Worm (Caenorhabditis elegans) whole organism, young adult: ENCODE results near the gene C17H11.1.

Experiments
- B0035.1 ChIP-seq: sonication (generic microtip); optimal IDR thresholded peaks from 2 replicates; lab custom pipeline; 2016; ENCODE audit warnings: missing genetic modification characterization, mild to moderate bottlenecking, missing compliant biosample characterization, missing genotype, missing genetic modification reagents
- F22D6.2 ChIP-seq: sonication (generic microtip); optimal IDR thresholded peaks from 2 replicates; lab custom pipeline; 2016; ENCODE audit warnings: mild to moderate bottlenecking, missing genetic modification characterization, missing compliant biosample characterization
- F39B2.1 ChIP-seq: fragments of 200-800 bp; sonication (Bioruptor generic); IDR thresholded peaks from 2 replicates; pipeline ENCODE4 v1.3.6; 2022; ENCODE audit warnings: missing genetic modification reagents, missing genetic modification characterization, missing compliant biosample characterization
- Y67H2A.10 ChIP-seq: fragments of 200-800 bp; sonication (Bioruptor generic); conservative IDR thresholded peaks from 2 replicates; pipeline ENCODE4 v1.3.6; 2022; ENCODE audit warnings: missing genetic modification reagents, missing genetic modification characterization, missing compliant biosample characterization
- ZK185.1 ChIP-seq: sonication (generic microtip); optimal IDR thresholded peaks from 2 replicates; lab custom pipeline; 2016; ENCODE audit warnings: mild to moderate bottlenecking, missing genetic modification characterization, missing compliant biosample characterization; ENCODE audit not compliant: poor library complexity, severe bottlenecking
- akir-1 ChIP-seq: fragments of 200-800 bp; sonication (Bioruptor generic); optimal IDR thresholded peaks from 2 replicates; lab custom pipeline; 2018; ENCODE audit warnings: mild to moderate bottlenecking, missing genetic modification characterization, moderate library complexity, missing compliant biosample characterization
- ama-1 ChIP-seq, 3 experiments: fragments of 150-350 bp in 1 of 3; sonication (generic microtip) in 2 of 3; optimal IDR thresholded peaks; 2 replicates each; lab custom pipeline; 2014 to 2018; ENCODE audit warnings: missing biosample characterization in 2 of 3, missing genetic modification characterization in 2 of 3, missing genetic modification reagents in 2 of 3
- aptf-3 ChIP-seq: fragments of 200-800 bp; sonication (Bioruptor generic); IDR thresholded peaks from 2 replicates; pipeline ENCODE4 v1.3.6; 2022; ENCODE audit warnings: missing genetic modification characterization, missing compliant biosample characterization
- athp-1 ChIP-seq: sonication (generic microtip); optimal IDR thresholded peaks from 2 replicates; lab custom pipeline; 2017; ENCODE audit warnings: mild to moderate bottlenecking, missing genetic modification characterization, missing compliant biosample characterization
- attf-3 ChIP-seq: fragments of 200-800 bp; sonication (Bioruptor generic); conservative IDR thresholded peaks from 2 replicates; pipeline ENCODE4 v1.3.6; 2022; ENCODE audit warnings: missing genetic modification reagents, missing genetic modification characterization, missing compliant biosample characterization
- attf-5 ChIP-seq: fragments of 200-800 bp; sonication (Bioruptor generic); optimal IDR thresholded peaks from 2 replicates; lab custom pipeline; 2018; ENCODE audit warnings: mild to moderate bottlenecking, missing genetic modification characterization, missing compliant biosample characterization
- ccch-3 ChIP-seq: fragments of 200-800 bp; sonication (Bioruptor generic); optimal IDR thresholded peaks from 2 replicates; lab custom pipeline; 2018; ENCODE audit warnings: mild to moderate bottlenecking, missing genetic modification characterization, missing compliant biosample characterization
- cebp-1 ChIP-seq, 2 experiments: fragments of 200-800 bp in 1 of 2; sonication (Bioruptor generic) in 1 of 2; sonication (generic microtip) in 1 of 2; IDR thresholded peaks in 1 of 2; optimal IDR thresholded peaks in 1 of 2; 2 replicates each; pipeline versions ENCODE4 v1.3.6 to Lab custom; 2017 to 2022; ENCODE audit warnings: missing compliant biosample characterization in 2 of 2, missing genetic modification characterization in 2 of 2, mild to moderate bottlenecking in 1 of 2, missing genetic modification reagents in 1 of 2, moderate library complexity in 1 of 2
- ceh-100 ChIP-seq: fragments of 200-800 bp; sonication (Bioruptor generic); IDR thresholded peaks from 2 replicates; pipeline ENCODE4 v1.3.6; 2022; ENCODE audit warnings: missing genetic modification reagents, missing genetic modification characterization, missing compliant biosample characterization
- ceh-91 ChIP-seq: fragments of 200-800 bp; sonication (Bioruptor generic); IDR thresholded peaks from 2 replicates; pipeline ENCODE4 v1.3.6; 2022; ENCODE audit warnings: missing genetic modification reagents, missing genetic modification characterization, missing compliant biosample characterization
- die-1 ChIP-seq: sonication (generic microtip); optimal IDR thresholded peaks from 2 replicates; lab custom pipeline; 2016; ENCODE audit warnings: missing genotype, mild to moderate bottlenecking, missing genetic modification characterization, missing compliant biosample characterization
- dox-1 ChIP-seq: fragments of 200-800 bp; sonication (Bioruptor generic); IDR thresholded peaks from 2 replicates; pipeline ENCODE4 v1.3.6; 2022; ENCODE audit warnings: missing genetic modification reagents, missing genetic modification characterization, missing compliant biosample characterization
- ets-4 ChIP-seq: fragments of 200-800 bp; sonication (Bioruptor generic); optimal IDR thresholded peaks from 2 replicates; lab custom pipeline; 2018; ENCODE audit warnings: mild to moderate bottlenecking, missing genetic modification characterization, missing compliant biosample characterization
- him-1 ChIP-seq: sonication (generic microtip); optimal IDR thresholded peaks from 2 replicates; lab custom pipeline; 2016; ENCODE audit warnings: missing genotype, missing genetic modification reagents, missing genetic modification characterization, missing compliant biosample characterization
- hmg-20 ChIP-seq: fragments of 200-800 bp; sonication (Bioruptor generic); IDR thresholded peaks from 2 replicates; pipeline ENCODE4 v1.3.6; 2022; ENCODE audit warnings: missing genetic modification reagents, missing genetic modification characterization, missing compliant biosample characterization
- hrde-1 ChIP-seq: sonication (generic microtip); optimal IDR thresholded peaks from 2 replicates; lab custom pipeline; 2016; ENCODE audit warnings: missing genetic modification characterization, mild to moderate bottlenecking, missing compliant biosample characterization, moderate library complexity, missing genotype, missing genetic modification reagents, borderline replicate concordance
- lag-1 ChIP-seq: fragments of 200-800 bp; sonication (Bioruptor generic); IDR thresholded peaks from 2 replicates; pipeline ENCODE4 v1.3.6; 2022; ENCODE audit warnings: missing genetic modification reagents, missing genetic modification characterization, missing compliant biosample characterization
- let-526 ChIP-seq: fragments of 200-800 bp; sonication (Bioruptor generic); IDR thresholded peaks from 2 replicates; pipeline ENCODE4 v1.3.6; 2022; ENCODE audit warnings: missing genetic modification reagents, missing genetic modification characterization, missing compliant biosample characterization
- lin-35 ChIP-seq, 3 experiments: fragments of 150-350 bp in 2 of 3; sonication (generic microtip) in 1 of 3; optimal IDR thresholded peaks; 2 replicates each; lab custom pipeline; 2014 to 2018; ENCODE audit warnings: missing biosample characterization in 3 of 3, missing genetic modification characterization in 3 of 3, missing genetic modification reagents in 3 of 3
- lin-40 ChIP-seq: sonication (generic microtip); optimal IDR thresholded peaks from 2 replicates; lab custom pipeline; 2016; ENCODE audit warnings: missing genetic modification characterization, mild to moderate bottlenecking, missing compliant biosample characterization, missing genotype, missing genetic modification reagents
- lin-54 ChIP-seq: fragments of 200-800 bp; sonication (Bioruptor generic); optimal IDR thresholded peaks from 2 replicates; lab custom pipeline; 2018; ENCODE audit warnings: mild to moderate bottlenecking, missing genetic modification characterization, missing compliant biosample characterization
- lir-1 ChIP-seq: fragments of 200-800 bp; sonication (Bioruptor generic); conservative IDR thresholded peaks from 2 replicates; pipeline ENCODE4 v1.3.6; 2022; ENCODE audit warnings: missing genetic modification reagents, missing genetic modification characterization, missing compliant biosample characterization
- lsl-1 ChIP-seq: fragments of 200-800 bp; sonication (Bioruptor generic); optimal IDR thresholded peaks from 2 replicates; lab custom pipeline; 2018; ENCODE audit warnings: mild to moderate bottlenecking, missing genetic modification characterization, moderate library complexity, missing compliant biosample characterization
- madf-3 ChIP-seq: fragments of 200-800 bp; sonication (Bioruptor generic); IDR thresholded peaks from 2 replicates; pipeline ENCODE4 v1.3.6; 2022; ENCODE audit warnings: missing genetic modification reagents, missing genetic modification characterization, missing compliant biosample characterization
- madf-6 ChIP-seq: fragments of 200-800 bp; sonication (Bioruptor generic); IDR thresholded peaks from 2 replicates; pipeline ENCODE4 v1.3.6; 2022; ENCODE audit warnings: missing genetic modification reagents, missing genetic modification characterization, missing compliant biosample characterization
- mes-4 ChIP-seq: sonication (generic microtip); optimal IDR thresholded peaks from 2 replicates; lab custom pipeline; 2016; ENCODE audit warnings: missing genotype, missing genetic modification characterization, missing compliant biosample characterization
- nfya-2 ChIP-seq: fragments of 200-800 bp; sonication (Bioruptor generic); IDR thresholded peaks from 2 replicates; pipeline ENCODE4 v1.3.6; 2022; ENCODE audit warnings: missing genetic modification reagents, missing genetic modification characterization, missing compliant biosample characterization
- nhr-120 ChIP-seq: fragments of 200-800 bp; sonication (Bioruptor generic); IDR thresholded peaks from 2 replicates; pipeline ENCODE4 v1.3.6; 2022; ENCODE audit warnings: missing genetic modification characterization, missing compliant biosample characterization
- nhr-179 ChIP-seq: sonication (generic microtip); optimal IDR thresholded peaks from 2 replicates; lab custom pipeline; 2016; ENCODE audit warnings: mild to moderate bottlenecking, missing genetic modification characterization, missing compliant biosample characterization
- nhr-80 ChIP-seq: sonication (generic microtip); optimal IDR thresholded peaks from 2 replicates; lab custom pipeline; 2016; ENCODE audit warnings: missing genetic modification characterization, missing compliant biosample characterization
- rec-8 ChIP-seq, 2 experiments: sonication (generic microtip); optimal IDR thresholded peaks; 2 replicates each; lab custom pipeline; 2016; ENCODE audit warnings: mild to moderate bottlenecking in 2 of 2, missing genetic modification characterization in 2 of 2, missing genetic modification reagents in 2 of 2, missing genotype in 2 of 2, missing biosample characterization in 1 of 2, missing compliant biosample characterization in 1 of 2, moderate library complexity in 1 of 2
- repo-1 ChIP-seq: sonication (generic microtip); optimal IDR thresholded peaks from 2 replicates; lab custom pipeline; 2017; ENCODE audit warnings: mild to moderate bottlenecking, missing genetic modification characterization, missing compliant biosample characterization
- rpc-1 ChIP-seq, 2 experiments: fragments of 150-350 bp in 1 of 2; sonication (generic microtip) in 1 of 2; optimal IDR thresholded peaks; 2 replicates each; lab custom pipeline; 2014 to 2018; ENCODE audit warnings: missing biosample characterization in 1 of 2, missing genetic modification characterization in 1 of 2, missing genetic modification reagents in 1 of 2, missing genotype in 1 of 2
- snpc-1.1 ChIP-seq: sonication (generic microtip); optimal IDR thresholded peaks from 2 replicates; lab custom pipeline; 2017; ENCODE audit warnings: missing genetic modification characterization, mild to moderate bottlenecking, missing compliant biosample characterization, antibody characterized with exemption, moderate library complexity, missing genotype, missing genetic modification reagents; ENCODE audit not compliant: insufficient read depth
- snpc-1.3 ChIP-seq: sonication (generic microtip); optimal IDR thresholded peaks from 2 replicates; lab custom pipeline; 2017; ENCODE audit warnings: missing genetic modification characterization, mild to moderate bottlenecking, missing compliant biosample characterization, antibody characterized with exemption, moderate library complexity, missing genotype, missing genetic modification reagents; ENCODE audit not compliant: insufficient read depth
- unc-130 ChIP-seq: sonication (generic microtip); optimal IDR thresholded peaks from 2 replicates; lab custom pipeline; 2016; ENCODE audit warnings: missing genetic modification reagents, missing genetic modification characterization, missing compliant biosample characterization
- xnd-1 ChIP-seq: sonication (generic microtip); optimal IDR thresholded peaks from 2 replicates; lab custom pipeline; 2016; ENCODE audit warnings: missing genotype, missing genetic modification reagents, missing genetic modification characterization, missing compliant biosample characterization
- zfh-2 ChIP-seq: fragments of 200-800 bp; sonication (Bioruptor generic); conservative IDR thresholded peaks from 2 replicates; pipeline ENCODE4 v1.3.6; 2022; ENCODE audit warnings: missing genetic modification reagents, missing genetic modification characterization, missing compliant biosample characterization
- ztf-22 ChIP-seq: fragments of 200-800 bp; sonication (Bioruptor generic); optimal IDR thresholded peaks from 2 replicates; lab custom pipeline; 2018; ENCODE audit warnings: mild to moderate bottlenecking, missing genetic modification characterization, moderate library complexity, missing compliant biosample characterization
- ztf-25 ChIP-seq: fragments of 200-800 bp; sonication (Bioruptor generic); IDR thresholded peaks from 2 replicates; pipeline ENCODE4 v1.3.6; 2022; ENCODE audit warnings: missing genetic modification reagents, missing genetic modification characterization, missing compliant biosample characterization
- ztf-26 ChIP-seq: sonication (generic microtip); optimal IDR thresholded peaks from 2 replicates; lab custom pipeline; 2017; ENCODE audit warnings: missing genetic modification characterization, missing compliant biosample characterization

C17H11.1 gene

DNA sequence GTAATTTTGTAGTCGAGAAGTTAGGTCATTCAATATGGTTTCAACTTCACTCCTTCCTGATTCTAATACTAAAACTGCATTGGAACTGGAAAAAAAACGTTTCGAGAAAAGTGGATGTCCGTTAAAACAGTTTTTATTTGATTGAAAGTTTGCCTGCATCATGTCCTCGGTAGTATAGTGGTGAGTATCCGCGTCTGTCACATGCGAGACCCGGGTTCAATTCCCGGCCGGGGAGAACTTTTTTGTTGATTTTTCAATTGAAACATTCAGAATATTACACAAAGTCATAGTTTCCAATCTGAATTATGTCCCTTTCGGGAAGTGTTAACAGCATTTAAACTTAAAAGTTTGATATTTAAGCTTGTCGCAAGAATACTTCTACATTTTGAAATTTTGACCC, 24.7 kb upstream of the C17H11.1 start (continued):
- TF ChIP-seq lir-1: no peak
- no peak for TF ChIP-seq cebp-1 (GFP tag; IDR thresholded peaks at IDR 0.05; lab: Robert Waterston, UW)
- no peak for TF ChIP-seq cebp-1 (tag; optimal IDR thresholded peaks at IDR 0.05; lab: Kevin White, UChicago)
- TF ChIP-seq nfya-2: no peak
- peak; percentile 68 for TF ChIP-seq rpc-1 (optimal IDR thresholded peaks at IDR 0.05; lab: Kevin White, UChicago)
- peak; percentile 83 for TF ChIP-seq rpc-1 (tag; optimal IDR thresholded peaks at IDR 0.05; lab: Kevin White, UChicago)
- TF ChIP-seq athp-1 (tag; lab: Kevin White, UChicago): no peak
- no peak for TF ChIP-seq mes-4 (tag; lab: Kevin White, UChicago)
- TF ChIP-seq lin-54 (GFP tag; lab: Kevin White, UChicago): no peak
- TF ChIP-seq F39B2.1 (GFP tag; lab: Robert Waterston, UW): no peak
- TF ChIP-seq B0035.1 (tag; lab: Kevin White, UChicago): peak; percentile 23
- TF ChIP-seq nhr-179 (tag; lab: Kevin White, UChicago): no peak
- no peak for TF ChIP-seq repo-1 (tag; lab: Kevin White, UChicago)
- TF ChIP-seq ets-4 (GFP tag; lab: Kevin White, UChicago): no peak
- TF ChIP-seq Y67H2A.10 (GFP tag; lab: Robert Waterston, UW): no peak
- no peak for TF ChIP-seq aptf-3 (GFP tag; lab: Robert Waterston, UW)
- TF ChIP-seq xnd-1 (tag; lab: Kevin White, UChicago): no peak
- no peak for TF ChIP-seq F22D6.2
- TF ChIP-seq let-526 (GFP tag; lab: Robert Waterston, UW): no peak
- no peak for TF ChIP-seq snpc-1.1
- no peak for TF ChIP-seq lag-1 (GFP tag; lab: Robert Waterston, UW)
- no peak for TF ChIP-seq akir-1 (GFP tag; lab: Kevin White, UChicago)
- TF ChIP-seq ztf-25 (GFP tag; lab: Robert Waterston, UW): peak; percentile 39; the same call in 1 of the 2 replicates
- no peak for TF ChIP-seq ccch-3 (GFP tag; lab: Kevin White, UChicago)
- TF ChIP-seq unc-130 (GFP tag; lab: Kevin White, UChicago): no peak
- no peak for TF ChIP-seq hrde-1 (tag; lab: Kevin White, UChicago)
- TF ChIP-seq ama-1 (optimal IDR thresholded peaks at IDR 0.05; lab: Kevin White, UChicago): no peak
- TF ChIP-seq ama-1 (GFP tag; optimal IDR thresholded peaks at IDR 0.05; lab: Kevin White, UChicago): peak in 1 of 2 experiments; percentile 56
- TF ChIP-seq rec-8 (tag; optimal IDR thresholded peaks at IDR 0.05; lab: Kevin White, UChicago): peak in 1 of 2 experiments; percentile 33
- TF ChIP-seq hmg-20 (GFP tag; lab: Robert Waterston, UW): no peak
- TF ChIP-seq ZK185.1 (tag; lab: Kevin White, UChicago): no peak
- TF ChIP-seq ceh-100 (GFP tag; lab: Robert Waterston, UW): no peak
- no peak for TF ChIP-seq ceh-91 (GFP tag; lab: Robert Waterston, UW)
- 0 out of 2 replicates have a peak, but pooled peaks have one; percentile 7 for TF ChIP-seq dox-1
- no peak for TF ChIP-seq nhr-120 (GFP tag; lab: Robert Waterston, UW)
- no peak for TF ChIP-seq attf-5 (GFP tag; lab: Kevin White, UChicago)
- TF ChIP-seq him-1 (tag; lab: Kevin White, UChicago): peak; percentile 61
- TF ChIP-seq, all 124 proteins: peak for 14

DNA sequence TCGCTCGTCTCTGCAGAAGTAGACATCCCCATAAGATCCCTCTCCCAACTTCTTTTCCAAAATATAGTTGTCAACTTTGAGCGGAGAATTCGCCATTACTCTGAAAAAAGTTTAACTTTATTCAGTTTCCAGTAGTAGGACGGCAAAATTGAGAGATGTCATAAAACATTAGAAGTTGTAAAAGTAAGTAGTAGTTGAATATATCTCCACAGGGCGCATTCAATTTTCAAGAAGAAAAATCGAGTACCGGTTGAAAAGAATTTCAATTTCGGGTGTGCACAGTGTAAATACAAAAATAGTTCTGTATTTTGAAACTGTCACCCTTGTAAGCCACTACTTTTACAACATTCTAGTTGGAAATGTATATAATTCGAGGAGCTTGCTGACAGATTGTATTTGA, 23.1 kb upstream of the C17H11.1 start, which contains the start of gene F22F1.2:
Gene F22F1.2 (minus strand): TSS at position 101 of the 400 bp plus-strand sequence.
- TF ChIP-seq zfh-2 (GFP tag; lab: Robert Waterston, UW): no peak
- no peak for TF ChIP-seq attf-3
- TF ChIP-seq lin-40 (tag; lab: Kevin White, UChicago): no peak
- no peak for TF ChIP-seq die-1
- TF ChIP-seq nhr-80 (tag; lab: Kevin White, UChicago): no peak
- no peak for TF ChIP-seq ztf-22 (GFP tag; lab: Kevin White, UChicago)
- TF ChIP-seq lin-35 (GFP tag; optimal IDR thresholded peaks at IDR 0.05; lab: Kevin White, UChicago): no peak
- TF ChIP-seq rpc-1 (optimal IDR thresholded peaks at IDR 0.05; lab: Kevin White, UChicago): no peak
- no peak for TF ChIP-seq rpc-1 (tag; optimal IDR thresholded peaks at IDR 0.05; lab: Kevin White, UChicago)
- TF ChIP-seq cebp-1 (GFP tag; IDR thresholded peaks at IDR 0.05; lab: Robert Waterston, UW): no peak
- no peak for TF ChIP-seq cebp-1 (tag; optimal IDR thresholded peaks at IDR 0.05; lab: Kevin White, UChicago)
- no peak for TF ChIP-seq madf-6 (GFP tag; lab: Robert Waterston, UW)
- TF ChIP-seq lsl-1 (GFP tag; lab: Kevin White, UChicago): no peak
- no peak for TF ChIP-seq madf-3 (GFP tag; lab: Robert Waterston, UW)
- TF ChIP-seq snpc-1.1: no peak
- TF ChIP-seq ztf-26 (tag; lab: Kevin White, UChicago): no peak
- TF ChIP-seq snpc-1.3: no peak
